Worm (Caenorhabditis elegans): Measurements from ENCODE around the gene C34C12.12.

ce11 chrIII:3470973-3471372 is 18.0 kb downstream of the C34C12.12 start:
- TF ChIP-seq W03F9.2 (tag; optimal IDR thresholded peaks at IDR 0.05) (no peak), dao-5 (tag; optimal IDR thresholded peaks at IDR 0.05) (no peak)
